Worm (Caenorhabditis elegans) whole organism, mixed stage, embryonic: ENCODE results near the gene R12B2.2.

Source experiments
- nhr-237 ChIP-seq: fragments of 150-350 bp; optimal IDR thresholded peaks from 2 replicates; lab custom pipeline; 2014; ENCODE audit warnings: missing biosample characterization, missing genetic modification characterization
- unc-120 ChIP-seq: sonication (generic microtip); optimal IDR thresholded peaks from 2 replicates; lab custom pipeline; 2017; ENCODE audit warnings: missing genetic modification characterization, missing compliant biosample characterization; ENCODE audit not compliant: poor library complexity, severe bottlenecking

DNA sequence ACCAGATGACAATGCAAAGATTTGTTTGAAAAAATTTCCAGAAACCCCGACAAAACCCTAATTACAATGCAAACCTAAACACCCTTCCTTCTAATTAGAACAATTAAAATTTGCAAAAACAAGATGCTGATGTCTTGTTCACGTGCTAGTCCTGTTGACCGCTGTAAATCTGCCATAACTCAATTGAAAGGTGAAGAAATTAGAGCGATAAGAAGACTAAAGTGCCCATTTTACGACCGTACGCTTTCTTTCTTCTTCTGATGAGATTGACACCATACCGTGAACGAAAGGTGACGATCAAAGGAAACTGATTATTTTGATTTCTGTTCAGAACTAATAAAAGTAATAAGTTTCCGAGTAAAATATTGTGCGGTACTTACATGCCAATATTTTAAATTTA lies 6.7 kb downstream of the R12B2.2 start:
- no peak for TF ChIP-seq unc-120 (tag; lab: Kevin White, UChicago)
- TF ChIP-seq nhr-237 (tag; lab: Kevin White, UChicago), result no peak
